Worm (Caenorhabditis elegans): ENCODE results near the gene F56D5.3.
A peak's percentile ranks its signal among the peaks of the same experiment; 100 is the strongest.

Gene F56D5.3

ce11 chrIV:9397278-9397677, at the start of gene F56D5.3:
Gene F56D5.3 (plus strand): TSS chrIV:9397578.
- TF ChIP-seq ceh-82 (tag; optimal IDR thresholded peaks at IDR 0.05) (no peak), nhr-76 (tag; optimal IDR thresholded peaks at IDR 0.05) (no peak), tra-1 (GFP tag; IDR thresholded peaks at IDR 0.05) (no peak), duxl-1 (tag; optimal IDR thresholded peaks at IDR 0.05; ENCODE audit: poor library complexity) (no peak), zip-11 (GFP tag; IDR thresholded peaks at IDR 0.05) (no peak), ztf-11 (tag; optimal IDR thresholded peaks at IDR 0.05) (no peak), nhr-11 (tag; optimal IDR thresholded peaks at IDR 0.05) (no peak), spr-3 (GFP tag; optimal IDR thresholded peaks at IDR 0.05) (no peak), zfp-3 (GFP tag; conservative IDR thresholded peaks at IDR 0.05) (no peak), Y5F2A.4 (GFP tag; optimal IDR thresholded peaks at IDR 0.05) (no peak), F26F4.8 (GFP tag; conservative IDR thresholded peaks at IDR 0.05) (no peak), hlh-30 (tag; optimal IDR thresholded peaks at IDR 0.05; ENCODE audit: insufficient read depth) (no peak), gei-8 (GFP tag; optimal IDR thresholded peaks at IDR 0.05) (no peak), lin-13 (GFP tag; optimal IDR thresholded peaks at IDR 0.05) (no peak), ztf-7 (tag; optimal IDR thresholded peaks at IDR 0.05) (no peak), php-3 (GFP tag; IDR thresholded peaks at IDR 0.05) (no peak)

ce11 chrIV:9353728-9354127, 43.6 kb upstream of the F56D5.3 start:
- TF ChIP-seq daf-16 (GFP tag; optimal IDR thresholded peaks at IDR 0.05), result no peak
- TF ChIP-seq daf-16 (tag; optimal IDR thresholded peaks at IDR 0.05), result peak; percentile 94
- TF ChIP-seq mes-2 (tag; optimal IDR thresholded peaks at IDR 0.05; ENCODE audit: poor library complexity, severe bottlenecking), result no peak
- peak; percentile 19 for TF ChIP-seq dve-1 (tag; optimal IDR thresholded peaks at IDR 0.05; ENCODE audit: insufficient read depth)

- TF ChIP-seq lsy-2 (tag; optimal IDR thresholded peaks at IDR 0.05), result peak in 1 of 2 experiments; percentile 48
- TF ChIP-seq daf-16 (GFP tag; optimal IDR thresholded peaks at IDR 0.05), result no peak
- TF ChIP-seq daf-16 (tag; optimal IDR thresholded peaks at IDR 0.05), result no peak
- TF ChIP-seq cey-2 (tag; optimal IDR thresholded peaks at IDR 0.05; ENCODE audit: borderline replicate concordance, insufficient read depth), result no peak
- TF ChIP-seq egl-43 (GFP tag; IDR thresholded peaks at IDR 0.05), result no peak
- TF ChIP-seq mdt-29 (GFP tag; IDR thresholded peaks at IDR 0.05), result no peak
- no peak for TF ChIP-seq fkh-10 (GFP tag; optimal IDR thresholded peaks at IDR 0.05)
- TF ChIP-seq ceh-44 (GFP tag; IDR thresholded peaks at IDR 0.05), result no peak
These were observed 31.0 kb upstream of the F56D5.3 start, which contains the start of gene pezo-1 for ce11 chrIV:9366411-9366810. Gene pezo-1 (minus strand): TSS chrIV:9366511.

- peak; percentile 33 for TF ChIP-seq nhr-6 (tag; optimal IDR thresholded peaks at IDR 0.05)
- TF ChIP-seq skn-1 (tag; optimal IDR thresholded peaks at IDR 0.05), result no peak
- peak; percentile 44 for TF ChIP-seq hlh-11 (tag; optimal IDR thresholded peaks at IDR 0.05)
- peak; percentile 4 for TF ChIP-seq unc-130 (GFP tag; optimal IDR thresholded peaks at IDR 0.05)
- no peak for TF ChIP-seq nhr-48 (tag; optimal IDR thresholded peaks at IDR 0.05)
- TF ChIP-seq lsy-2 (tag; optimal IDR thresholded peaks at IDR 0.05), result peak in 1 of 2 experiments; percentile 24
- no peak for TF ChIP-seq ctbp-1 (GFP tag; IDR thresholded peaks at IDR 0.05)
- TF ChIP-seq nhr-28 (tag; optimal IDR thresholded peaks at IDR 0.05), result peak; percentile 52
- no peak for TF ChIP-seq ztf-11 (tag; optimal IDR thresholded peaks at IDR 0.05)
- TF ChIP-seq nhr-25 (tag; optimal IDR thresholded peaks at IDR 0.05; ENCODE audit: borderline replicate concordance, insufficient read depth), result no peak
- peak; percentile 58 for TF ChIP-seq dve-1 (tag; optimal IDR thresholded peaks at IDR 0.05; ENCODE audit: insufficient read depth)
- no peak for TF ChIP-seq spr-3 (GFP tag; optimal IDR thresholded peaks at IDR 0.05)
- TF ChIP-seq ceh-28 (tag; optimal IDR thresholded peaks at IDR 0.05), result no peak
- TF ChIP-seq pha-4 (GFP tag; IDR thresholded peaks at IDR 0.05), result no peak
- TF ChIP-seq pha-4 (tag; optimal IDR thresholded peaks at IDR 0.05), result peak; percentile 84
- no peak for TF ChIP-seq T26A8.4 (GFP tag; IDR thresholded peaks at IDR 0.05)
- peak; percentile 48 for TF ChIP-seq lin-38 (GFP tag; IDR thresholded peaks at IDR 0.05)
- TF ChIP-seq lin-39 (tag; optimal IDR thresholded peaks at IDR 0.05), result no peak
- TF ChIP-seq tra-1 (GFP tag; IDR thresholded peaks at IDR 0.05), result no peak
- peak; percentile 22 for TF ChIP-seq hlh-30 (tag; optimal IDR thresholded peaks at IDR 0.05; ENCODE audit: insufficient read depth)
- peak in 1 of 2 experiments; percentile 71 for TF ChIP-seq daf-16 (GFP tag; optimal IDR thresholded peaks at IDR 0.05)
- peak; percentile 98 for TF ChIP-seq daf-16 (tag; optimal IDR thresholded peaks at IDR 0.05)
- TF ChIP-seq daf-8 (GFP tag; IDR thresholded peaks at IDR 0.05), result no peak
- peak; percentile 17 for TF ChIP-seq fkh-10 (GFP tag; optimal IDR thresholded peaks at IDR 0.05)
- peak; percentile 28 for TF ChIP-seq F49E8.2 (tag; optimal IDR thresholded peaks at IDR 0.05; ENCODE audit: borderline replicate concordance)
- TF ChIP-seq rbr-2 (tag; optimal IDR thresholded peaks at IDR 0.05), result peak; percentile 14
- no peak for TF ChIP-seq ceh-44 (GFP tag; IDR thresholded peaks at IDR 0.05)
These were observed 29.3 kb upstream of the F56D5.3 start for ce11 chrIV:9367852-9368627.
